Worm (Caenorhabditis elegans): ENCODE measurements around the gene sut-2.

- TF ChIP-seq Y75B8A.6 (GFP tag; IDR thresholded peaks at IDR 0.05) (no peak), F44E2.7 (GFP tag; IDR thresholded peaks at IDR 0.05) (no peak), php-3 (GFP tag; IDR thresholded peaks at IDR 0.05) (no peak), F37D6.2 (tag; optimal IDR thresholded peaks at IDR 0.05) (no peak), snpc-4 (tag; optimal IDR thresholded peaks at IDR 0.05) (no peak), zip-11 (GFP tag; IDR thresholded peaks at IDR 0.05) (no peak), fos-1 (tag; optimal IDR thresholded peaks at IDR 0.05) (no peak)
These were observed 30.0 kb downstream of the sut-2 start for ce11 chrV:4539855-4540254.

Measured in whole organism, L4 larva.